Fruit fly (Drosophila melanogaster) whole organism, embryonic: ENCODE data around the gene Nlg4.

Experiments used
- Awh ChIP-seq: fragments of 200-800 bp; sonication (Bioruptor generic); IDR thresholded peaks from 2 replicates; pipeline ENCODE4, ENCODE4 v1.3.6; 2022; ENCODE audit warnings: missing biosample characterization, missing genetic modification characterization
- B-H2 ChIP-seq: fragments of 200-800 bp; sonication (Bioruptor generic); optimal IDR thresholded peaks from 2 replicates; lab custom pipeline; 2018; ENCODE audit warnings: missing biosample characterization, mild to moderate bottlenecking, missing genetic modification characterization
- Bgb ChIP-seq: fragments of 200-800 bp; sonication (Bioruptor generic); IDR thresholded peaks from 2 replicates; pipeline ENCODE4 v1.3.6; 2022; ENCODE audit warnings: missing biosample characterization, missing genetic modification characterization; ENCODE audit not compliant: partially characterized antibody
- CG10543 ChIP-seq: fragments of 200-800 bp; sonication (Bioruptor generic); optimal IDR thresholded peaks from 3 replicates; lab custom pipeline; 2017; ENCODE audit warnings: missing biosample characterization, mild to moderate bottlenecking, missing genetic modification characterization, moderate library complexity
- CG10979 ChIP-seq: fragments of 200-800 bp; sonication (Bioruptor generic); optimal IDR thresholded peaks from 2 replicates; lab custom pipeline; 2018; ENCODE audit warnings: missing biosample characterization, mild to moderate bottlenecking, missing genetic modification characterization, moderate library complexity
- CG11085 ChIP-seq: fragments of 200-800 bp; sonication (Bioruptor generic); IDR thresholded peaks from 2 replicates; pipeline ENCODE4 v1.3.6; 2022; ENCODE audit warnings: missing biosample characterization, missing genetic modification characterization
- CG11247 ChIP-seq: fragments of 200-800 bp; sonication (Bioruptor generic); IDR thresholded peaks from 2 replicates; pipeline ENCODE4 v1.3.6; 2022; ENCODE audit warnings: missing biosample characterization, missing genetic modification characterization
- CG11456 ChIP-seq: fragments of 200-800 bp; sonication (Bioruptor generic); IDR thresholded peaks from 3 replicates; pipeline ENCODE4 v1.3.6; 2022; ENCODE audit warnings: missing biosample characterization, missing genetic modification characterization
- CG12659 ChIP-seq: fragments of 200-800 bp; sonication (Bioruptor generic); optimal IDR thresholded peaks from 3 replicates; lab custom pipeline; 2017; ENCODE audit warnings: mild to moderate bottlenecking, missing biosample characterization, missing genetic modification reagents, missing genetic modification characterization
- CG17385 ChIP-seq: fragments of 200-800 bp; sonication (Bioruptor generic); optimal IDR thresholded peaks from 3 replicates; lab custom pipeline; 2018; ENCODE audit warnings: missing biosample characterization, mild to moderate bottlenecking, missing genetic modification characterization
- CG17829 ChIP-seq: fragments of 200-800 bp; optimal IDR thresholded peaks from 2 replicates; lab custom pipeline; 2019; ENCODE audit warnings: missing biosample characterization, mild to moderate bottlenecking, missing genetic modification characterization, moderate library complexity
- CG18262 ChIP-seq: fragments of 200-800 bp; optimal IDR thresholded peaks from 3 replicates; lab custom pipeline; 2019; ENCODE audit warnings: missing biosample characterization, mild to moderate bottlenecking, missing genetic modification characterization, moderate library complexity
- CG2129 ChIP-seq: fragments of 200-800 bp; sonication (Bioruptor generic); IDR thresholded peaks from 2 replicates; pipeline ENCODE4 v1.3.6; 2022; ENCODE audit warnings: missing biosample characterization, missing genetic modification characterization; ENCODE audit not compliant: partially characterized antibody
- CG31388 ChIP-seq: fragments of 200-800 bp; sonication (Bioruptor generic); optimal IDR thresholded peaks from 2 replicates; lab custom pipeline; 2016; ENCODE audit warnings: missing biosample characterization, missing genetic modification characterization
- CG34224 ChIP-seq: fragments of 200-800 bp; sonication (Bioruptor generic); IDR thresholded peaks from 3 replicates; pipeline ENCODE4 v1.3.6; 2022; ENCODE audit warnings: missing biosample characterization, missing genetic modification characterization; ENCODE audit not compliant: partially characterized antibody
- CG5953 ChIP-seq: fragments of 200-800 bp; sonication (Bioruptor generic); IDR thresholded peaks from 2 replicates; pipeline ENCODE4 v1.3.6; 2022; ENCODE audit warnings: missing biosample characterization, missing genetic modification characterization
- CG8388 ChIP-seq: fragments of 200-800 bp; sonication (Bioruptor generic); optimal IDR thresholded peaks from 2 replicates; lab custom pipeline; 2019; ENCODE audit warnings: missing biosample characterization, mild to moderate bottlenecking, missing genetic modification characterization, moderate library complexity
- D19A ChIP-seq: fragments of 200-800 bp; optimal IDR thresholded peaks from 3 replicates; lab custom pipeline; 2019; ENCODE audit warnings: missing biosample characterization, mild to moderate bottlenecking, missing genetic modification characterization, moderate library complexity
- Dbx ChIP-seq: fragments of 200-800 bp; sonication (Bioruptor generic); IDR thresholded peaks from 3 replicates; pipeline ENCODE4 v1.3.6; 2022; ENCODE audit warnings: missing biosample characterization, missing genetic modification characterization
- Deaf1 ChIP-seq: fragments of 200-800 bp; optimal IDR thresholded peaks from 3 replicates; lab custom pipeline; 2019; ENCODE audit warnings: missing biosample characterization, mild to moderate bottlenecking, missing genetic modification characterization, moderate library complexity
- Dip2 ChIP-seq: fragments of 200-800 bp; sonication (Bioruptor generic); IDR thresholded peaks from 2 replicates; pipeline ENCODE4 v1.3.6; 2022; ENCODE audit warnings: missing biosample characterization, missing genetic modification characterization
- Drgx ChIP-seq: fragments of 200-800 bp; sonication (Bioruptor generic); IDR thresholded peaks from 2 replicates; pipeline ENCODE4 v1.3.6; 2022; ENCODE audit warnings: missing biosample characterization, missing genetic modification characterization
- Eip74EF ChIP-seq, 2 experiments: fragments of 200-800 bp in 1 of 2; fragments of >200 bp in 1 of 2; sonication (Bioruptor generic) in 1 of 2; optimal IDR thresholded peaks; 2 replicates each; lab custom pipeline; 2017 to 2019; ENCODE audit warnings: missing biosample characterization in 2 of 2, missing genetic modification characterization in 2 of 2, mild to moderate bottlenecking in 1 of 2, moderate library complexity in 1 of 2
- HmgZ ChIP-seq: fragments of 200-800 bp; sonication (Bioruptor generic); optimal IDR thresholded peaks from 2 replicates; lab custom pipeline; 2018; ENCODE audit warnings: missing biosample characterization, mild to moderate bottlenecking, missing genetic modification characterization
- Mes4 ChIP-seq: fragments of 200-800 bp; sonication (Bioruptor generic); optimal IDR thresholded peaks from 2 replicates; lab custom pipeline; 2016; ENCODE audit warnings: missing biosample characterization, missing genetic modification characterization
- Nf-YB ChIP-seq: fragments of 200-800 bp; sonication (Bioruptor generic); optimal IDR thresholded peaks from 3 replicates; lab custom pipeline; 2019; ENCODE audit warnings: missing biosample characterization, mild to moderate bottlenecking, missing genetic modification characterization, moderate library complexity
- Opbp ChIP-seq: fragments of 200-800 bp; sonication (Bioruptor generic); IDR thresholded peaks from 3 replicates; pipeline ENCODE4 v1.3.6; 2022; ENCODE audit warnings: missing biosample characterization, missing genetic modification characterization; ENCODE audit not compliant: partially characterized antibody
- Pdp1 ChIP-seq, 2 experiments: fragments of 200-800 bp; sonication (Bioruptor generic); optimal IDR thresholded peaks; 3 replicates each; lab custom pipeline; 2016; ENCODE audit warnings: missing biosample characterization in 2 of 2, missing genetic modification characterization in 2 of 2, mild to moderate bottlenecking in 1 of 2, moderate library complexity in 1 of 2
- ab ChIP-seq: fragments of 200-800 bp; sonication (Bioruptor generic); optimal IDR thresholded peaks from 2 replicates; lab custom pipeline; 2016; ENCODE audit warnings: missing biosample characterization, missing genetic modification characterization
- btn ChIP-seq: fragments of 200-800 bp; sonication (Bioruptor generic); optimal IDR thresholded peaks from 2 replicates; lab custom pipeline; 2016; ENCODE audit warnings: missing biosample characterization, missing genetic modification characterization
- chn ChIP-seq: fragments of 200-800 bp; sonication (Bioruptor generic); optimal IDR thresholded peaks from 2 replicates; lab custom pipeline; 2016; ENCODE audit warnings: missing biosample characterization, missing genetic modification characterization
- croc ChIP-seq: fragments of 200-800 bp; sonication (Bioruptor generic); conservative IDR thresholded peaks from 3 replicates; pipeline ENCODE4 v1.3.6; 2022; ENCODE audit warnings: missing biosample characterization, missing genetic modification characterization
- cwo ChIP-seq: fragments of 200-800 bp; sonication (Bioruptor generic); optimal IDR thresholded peaks from 3 replicates; lab custom pipeline; 2017; ENCODE audit warnings: missing biosample characterization, missing genetic modification characterization, mild to moderate bottlenecking, moderate library complexity, missing genetic modification reagents
- eve ChIP-seq, 2 experiments: fragments of >200 bp; optimal IDR thresholded peaks; 2 replicates each; lab custom pipeline; 2017; ENCODE audit warnings: missing biosample characterization in 2 of 2, missing genetic modification characterization in 2 of 2
- hbn ChIP-seq: fragments of 200-800 bp; sonication (Bioruptor generic); IDR thresholded peaks from 2 replicates; pipeline ENCODE4 v1.3.6; 2022; ENCODE audit warnings: missing biosample characterization, missing genetic modification characterization; ENCODE audit not compliant: partially characterized antibody
- klu ChIP-seq: fragments of 200-800 bp; sonication (Bioruptor generic); IDR thresholded peaks from 2 replicates; pipeline ENCODE4 v1.3.6; 2022; ENCODE audit warnings: missing biosample characterization, missing genetic modification characterization
- kni ChIP-seq: fragments of 200-800 bp; sonication (Bioruptor generic); optimal IDR thresholded peaks from 3 replicates; lab custom pipeline; 2017; ENCODE audit warnings: mild to moderate bottlenecking, missing biosample characterization, missing genetic modification reagents, missing genetic modification characterization
- nerfin-1 ChIP-seq: fragments of 200-800 bp; sonication (Bioruptor generic); optimal IDR thresholded peaks from 3 replicates; lab custom pipeline; 2019; ENCODE audit warnings: missing biosample characterization, mild to moderate bottlenecking, missing genetic modification characterization, moderate library complexity
- pho ChIP-seq: fragments of 200-800 bp; sonication (Bioruptor generic); optimal IDR thresholded peaks from 2 replicates; lab custom pipeline; 2016; ENCODE audit warnings: missing biosample characterization, missing genetic modification characterization
- ranshi ChIP-seq: fragments of 200-800 bp; sonication (Bioruptor generic); IDR thresholded peaks from 2 replicates; pipeline ENCODE4 v1.3.6; 2022; ENCODE audit warnings: missing biosample characterization, missing genetic modification characterization
- sd ChIP-seq: fragments of 200-800 bp; sonication (Bioruptor generic); optimal IDR thresholded peaks from 3 replicates; lab custom pipeline; 2018; ENCODE audit warnings: missing biosample characterization, mild to moderate bottlenecking, missing genetic modification characterization, moderate library complexity
- seq ChIP-seq: fragments of 200-800 bp; sonication (Bioruptor generic); IDR thresholded peaks from 2 replicates; pipeline ENCODE4 v1.3.6; 2022; ENCODE audit warnings: missing biosample characterization, missing genetic modification characterization
- shn ChIP-seq: fragments of 200-800 bp; sonication (Bioruptor generic); optimal IDR thresholded peaks from 3 replicates; lab custom pipeline; 2016; ENCODE audit warnings: missing biosample characterization, missing genetic modification characterization
- stc ChIP-seq: fragments of 200-800 bp; sonication (Bioruptor generic); IDR thresholded peaks from 2 replicates; pipeline ENCODE4 v1.3.6; 2022; ENCODE audit warnings: missing biosample characterization, missing genetic modification characterization
- sug ChIP-seq: fragments of 200-800 bp; optimal IDR thresholded peaks from 2 replicates; lab custom pipeline; 2019; ENCODE audit warnings: missing biosample characterization, mild to moderate bottlenecking, missing genetic modification characterization, moderate library complexity
- toy ChIP-seq: fragments of 200-800 bp; sonication (Bioruptor generic); IDR thresholded peaks from 2 replicates; pipeline ENCODE4 v1.3.6; 2022; ENCODE audit warnings: missing biosample characterization, missing genetic modification characterization
- unpg ChIP-seq: fragments of 200-800 bp; sonication (Bioruptor generic); optimal IDR thresholded peaks from 3 replicates; lab custom pipeline; 2018; ENCODE audit warnings: missing biosample characterization, mild to moderate bottlenecking, missing genetic modification characterization, moderate library complexity
- vvl ChIP-seq: fragments of 200-800 bp; sonication (Bioruptor generic); IDR thresholded peaks from 2 replicates; pipeline ENCODE4 v1.3.6; 2022; ENCODE audit warnings: missing biosample characterization, missing genetic modification characterization
- yki ChIP-seq: fragments of >200 bp; optimal IDR thresholded peaks from 3 replicates; lab custom pipeline; 2018

Nlg4 gene

DNA sequence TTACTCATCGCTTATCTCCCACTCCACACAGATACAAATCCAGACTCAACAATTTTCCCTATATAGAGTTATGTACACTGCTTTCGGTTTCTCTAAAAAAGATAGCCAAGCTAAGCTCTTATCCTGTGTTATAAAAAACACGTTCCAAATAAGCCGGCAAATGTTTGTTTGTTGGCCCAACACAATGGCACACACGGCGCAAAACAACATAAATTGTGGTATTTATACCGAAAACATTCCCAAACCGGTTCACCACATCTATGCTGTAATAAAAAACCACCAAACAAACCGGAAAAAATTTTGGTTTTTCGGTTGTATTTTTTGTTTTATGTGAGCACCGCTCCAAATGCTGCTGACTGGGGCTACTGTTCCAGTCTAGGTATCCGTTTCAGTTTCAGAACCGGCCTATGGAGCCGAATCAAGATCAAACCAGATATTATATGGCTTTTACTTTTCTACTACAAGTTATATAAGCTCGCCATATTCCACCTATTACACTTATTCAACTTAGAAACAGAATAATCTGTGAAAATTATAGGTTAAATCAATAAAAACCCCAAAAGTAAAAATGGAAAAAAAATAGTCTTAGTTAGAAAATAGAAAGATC is 54.3 kb downstream of the Nlg4 start (continued):
- TF ChIP-seq vvl (GFP tag; lab: Robert Waterston, UW) (no peak), Drgx (no peak), CG12659 (no peak), hbn (GFP tag; lab: Robert Waterston, UW) (no peak), CG5953 (no peak), Awh (GFP tag; lab: Robert Waterston, UW) (0 out of 2 replicates have a peak, but pooled peaks have one; percentile 22), CG11456 (GFP tag; lab: Robert Waterston, UW) (no peak), CG17829 (tag; lab: Kevin White, UChicago) (no peak), toy (GFP tag; lab: Robert Waterston, UW) (no peak), CG8388 (GFP tag; lab: Kevin White, UChicago) (no peak), ab (GFP tag; lab: Kevin White, UChicago) (no peak), seq (GFP tag; lab: Robert Waterston, UW) (no peak), CG2129 (GFP tag; lab: Robert Waterston, UW) (no peak), CG11085 (no peak), Opbp (GFP tag; lab: Robert Waterston, UW) (no peak), sd (tag; lab: Kevin White, UChicago) (peak; percentile 77), D19A (tag; lab: Kevin White, UChicago) (no peak), Deaf1 (tag; lab: Kevin White, UChicago) (no peak), croc (no peak), unpg (GFP tag; lab: Kevin White, UChicago) (no peak), yki (lab: Kevin White, UChicago) (no peak), eve (GFP tag; optimal IDR thresholded peaks at IDR 0.05; lab: Kevin White, UChicago) (peak in 1 of 2 experiments; percentile 6), Dip2 (GFP tag; lab: Robert Waterston, UW) (no peak), kni (GFP tag; lab: Kevin White, UChicago) (peak; percentile 71), CG11247 (no peak), Nf-YB (GFP tag; lab: Kevin White, UChicago) (no peak), Bgb (GFP tag; lab: Robert Waterston, UW) (no peak), Eip74EF (GFP tag; optimal IDR thresholded peaks at IDR 0.05; lab: Kevin White, UChicago) (peak in 1 of 2 experiments; percentile 2), HmgZ (no peak), Pdp1 (GFP tag; optimal IDR thresholded peaks at IDR 0.05; lab: Kevin White, UChicago) (peak in 1 of 2 experiments; percentile 77), stc (GFP tag; lab: Robert Waterston, UW) (no peak), chn (GFP tag; lab: Kevin White, UChicago) (no peak), CG18262 (no peak)

DNA sequence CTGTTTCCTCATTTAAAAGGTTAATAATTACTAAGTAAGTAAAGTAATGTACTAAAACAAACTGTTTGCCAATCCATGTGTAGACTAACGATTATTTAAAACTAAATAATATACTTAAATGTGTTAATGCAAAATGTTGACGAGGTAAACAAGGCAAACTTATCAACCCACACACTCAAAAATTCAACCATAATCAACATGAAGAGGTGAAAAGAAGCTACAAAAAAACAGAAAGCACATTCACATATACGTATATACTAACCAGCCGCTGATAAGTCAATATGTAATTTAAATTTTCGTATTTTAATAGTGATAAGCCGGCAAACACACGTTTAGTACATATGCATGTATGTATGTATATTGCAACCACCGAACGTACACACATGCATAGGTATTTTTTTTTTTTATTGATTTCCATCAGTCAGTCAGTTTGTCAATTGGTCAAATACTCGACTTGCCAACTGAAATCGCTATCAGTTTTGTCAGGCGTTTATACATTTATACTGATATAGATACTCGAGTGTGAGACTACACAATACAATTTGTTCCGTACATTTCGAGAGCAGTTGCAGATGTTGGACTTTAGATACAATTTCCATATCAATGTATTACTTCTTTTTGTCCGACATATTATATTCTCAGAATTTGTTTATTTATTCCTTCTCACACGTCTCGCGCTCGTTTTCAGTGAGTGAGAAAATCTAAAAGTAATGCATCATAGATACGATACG is 55.0 kb downstream of the Nlg4 start:
- TF ChIP-seq Drgx (no peak), Mes4 (GFP tag; lab: Kevin White, UChicago) (no peak), CG17385 (peak; percentile 39), ranshi (GFP tag; lab: Robert Waterston, UW) (no peak), CG31388 (GFP tag; lab: Kevin White, UChicago) (no peak), Dbx (0 out of 3 replicates have a peak, but pooled peaks have one; percentile 19), cwo (GFP tag; lab: Kevin White, UChicago) (peak; percentile 39), CG10543 (GFP tag; lab: Kevin White, UChicago) (peak; percentile 24), klu (GFP tag; lab: Robert Waterston, UW) (no peak), nerfin-1 (peak; percentile 30), pho (GFP tag; lab: Kevin White, UChicago) (no peak), CG10979 (tag; lab: Kevin White, UChicago) (peak; percentile 30), sug (peak; percentile 46), btn (GFP tag; lab: Kevin White, UChicago) (no peak), B-H2 (GFP tag; lab: Kevin White, UChicago) (no peak), shn (no peak), Awh (GFP tag; lab: Robert Waterston, UW) (no peak; the same call in 1 of the 2 replicates), CG34224 (GFP tag; lab: Robert Waterston, UW) (no peak), Eip74EF (GFP tag; optimal IDR thresholded peaks at IDR 0.05; lab: Kevin White, UChicago) (no peak)
